Worm (Caenorhabditis elegans): Measurements from ENCODE around the gene Y53F4B.18.

Y53F4B.18 gene

DNA sequence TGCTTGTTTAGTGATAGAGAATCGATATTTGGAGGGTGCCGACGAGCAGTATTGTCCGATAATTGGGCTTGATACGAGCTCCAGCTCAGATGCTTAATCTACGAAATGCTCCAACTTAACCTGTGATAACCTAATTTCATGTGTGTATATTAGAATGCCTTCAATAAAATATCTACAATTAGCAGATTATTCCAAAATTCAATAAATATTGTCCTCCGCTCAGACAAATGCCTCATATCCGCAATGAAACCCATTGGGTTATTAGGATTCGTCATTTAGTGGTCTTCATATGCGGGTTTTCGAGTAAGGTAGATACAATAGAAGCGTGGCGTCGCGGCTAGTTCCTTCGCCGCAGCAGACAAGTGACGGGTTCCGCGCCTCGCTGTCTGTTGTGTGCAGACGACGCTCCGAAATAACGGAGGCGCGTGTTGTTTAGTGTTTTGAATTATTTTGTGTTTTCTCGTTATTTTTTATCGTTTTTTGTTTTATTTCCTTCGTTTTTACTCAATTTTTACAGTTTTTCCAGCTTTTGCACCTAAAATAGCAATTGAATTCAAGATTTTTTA, 45.8 kb downstream of the Y53F4B.18 start, which contains the start of gene cmtr-1 (continued):
- peak; percentile 100 for TF ChIP-seq nhr-90 (tag; optimal IDR thresholded peaks at IDR 0.05; ENCODE audit: poor library complexity)
- TF ChIP-seq aly-2 (tag; optimal IDR thresholded peaks at IDR 0.05), result peak; percentile 90
- peak; percentile 95 to 97 (median 96) for TF ChIP-seq ceh-82 (tag; optimal IDR thresholded peaks at IDR 0.05)
- no peak for TF ChIP-seq unc-30 (tag; optimal IDR thresholded peaks at IDR 0.05)
- peak; percentile 94 for TF ChIP-seq ama-1 (optimal IDR thresholded peaks at IDR 0.05)
- peak; percentile 57 to 88 for TF ChIP-seq mdl-1 (tag; optimal IDR thresholded peaks at IDR 0.05)
- TF ChIP-seq nhr-19 (GFP tag; conservative IDR thresholded peaks at IDR 0.05), result peak; percentile 99
- TF ChIP-seq tlp-1 (tag; optimal IDR thresholded peaks at IDR 0.05), result no peak
- peak; percentile 95 for TF ChIP-seq lin-39 (tag; optimal IDR thresholded peaks at IDR 0.05)
- TF ChIP-seq nhr-85 (tag), result peak; percentile 99
- TF ChIP-seq xbp-1 (tag; optimal IDR thresholded peaks at IDR 0.05), result peak; percentile 97
- TF ChIP-seq mef-2 (tag; optimal IDR thresholded peaks at IDR 0.05), result peak; percentile 56
- peak; percentile 85 to 91 (median 89) for TF ChIP-seq dpl-1 (GFP tag; optimal IDR thresholded peaks at IDR 0.05)
- peak; percentile 71 for TF ChIP-seq fkh-10 (GFP tag; optimal IDR thresholded peaks at IDR 0.05)
- peak; percentile 93 for TF ChIP-seq lin-35 (GFP tag; optimal IDR thresholded peaks at IDR 0.05)
- TF ChIP-seq hlh-17 (GFP tag; optimal IDR thresholded peaks at IDR 0.05; ENCODE audit: borderline replicate concordance), result no peak
- TF ChIP-seq jun-1 (tag; optimal IDR thresholded peaks at IDR 0.05), result peak; percentile 95
- no peak for TF ChIP-seq unc-62 (GFP tag; optimal IDR thresholded peaks at IDR 0.05)
- peak; percentile 96 for TF ChIP-seq grh-1 (GFP tag; IDR thresholded peaks at IDR 0.05)
- peak; percentile 43 for TF ChIP-seq vab-15 (tag; optimal IDR thresholded peaks at IDR 0.05)
- peak; percentile 97 for TF ChIP-seq fkh-8 (tag; optimal IDR thresholded peaks at IDR 0.05)
- TF ChIP-seq irx-1 (tag; optimal IDR thresholded peaks at IDR 0.05), result peak; percentile 96
- peak; percentile 7 to 59 for TF ChIP-seq egl-27 (tag; optimal IDR thresholded peaks at IDR 0.05)
- TF ChIP-seq fkh-4 (tag; optimal IDR thresholded peaks at IDR 0.05; ENCODE audit: borderline replicate concordance), result peak; percentile 85
- TF ChIP-seq nhr-77 (tag; optimal IDR thresholded peaks at IDR 0.05), result peak; percentile 99
- peak; percentile 99 for TF ChIP-seq swsn-7 (tag; optimal IDR thresholded peaks at IDR 0.05)
- TF ChIP-seq unc-130 (tag; optimal IDR thresholded peaks at IDR 0.05), result peak; percentile 93
- peak; percentile 99 for TF ChIP-seq dsc-1 (tag; optimal IDR thresholded peaks at IDR 0.05)
- TF ChIP-seq ztf-11 (tag; optimal IDR thresholded peaks at IDR 0.05), result peak; percentile 38 to 97
- no peak for TF ChIP-seq sptf-1 (tag; optimal IDR thresholded peaks at IDR 0.05)
- peak; percentile 94 for TF ChIP-seq fos-1 (tag; optimal IDR thresholded peaks at IDR 0.05)
- TF ChIP-seq nhr-20 (tag; optimal IDR thresholded peaks at IDR 0.05), result peak; percentile 99
- TF ChIP-seq nhr-237 (tag; optimal IDR thresholded peaks at IDR 0.05), result peak; percentile 81
- peak; percentile 95 for TF ChIP-seq ceh-8 (GFP tag; optimal IDR thresholded peaks at IDR 0.05)
- TF ChIP-seq zag-1 (tag; optimal IDR thresholded peaks at IDR 0.05), result no peak
- TF ChIP-seq ets-5 (GFP tag; IDR thresholded peaks at IDR 0.05), result no peak
- TF ChIP-seq nhr-28 (tag; optimal IDR thresholded peaks at IDR 0.05), result no peak
- TF ChIP-seq nhr-84 (tag; optimal IDR thresholded peaks at IDR 0.05), result peak; percentile 13
- peak; percentile 97 for TF ChIP-seq egl-13 (tag; optimal IDR thresholded peaks at IDR 0.05)
- peak; percentile 44 for TF ChIP-seq blmp-1 (tag; optimal IDR thresholded peaks at IDR 0.05)
- TF ChIP-seq mep-1 (tag; optimal IDR thresholded peaks at IDR 0.05), result peak; percentile 94
- TF ChIP-seq unc-98 (GFP tag; IDR thresholded peaks at IDR 0.05), result peak; percentile 70
- TF ChIP-seq zip-4 (GFP tag; optimal IDR thresholded peaks at IDR 0.05), result peak; percentile 91
- TF ChIP-seq ceh-88 (GFP tag; IDR thresholded peaks at IDR 0.05), result peak; percentile 93
- peak; percentile 96 for TF ChIP-seq isw-1 (GFP tag; IDR thresholded peaks at IDR 0.05)
- TF ChIP-seq efl-3 (GFP tag; optimal IDR thresholded peaks at IDR 0.05), result peak; percentile 87
- TF ChIP-seq C34B4.2 (tag; optimal IDR thresholded peaks at IDR 0.05), result peak; percentile 86
- no peak for TF ChIP-seq ces-1 (GFP tag; optimal IDR thresholded peaks at IDR 0.05)
- peak; percentile 51 for TF ChIP-seq ceh-90 (tag; optimal IDR thresholded peaks at IDR 0.05)
- TF ChIP-seq Y116A8C.19 (tag; optimal IDR thresholded peaks at IDR 0.05; ENCODE audit: borderline replicate concordance), result peak; percentile 66
- TF ChIP-seq hpl-2 (GFP tag; optimal IDR thresholded peaks at IDR 0.05), result peak; percentile 92
- no peak for TF ChIP-seq lir-3 (tag; optimal IDR thresholded peaks at IDR 0.05; ENCODE audit: poor library complexity)
